Worm (Caenorhabditis elegans) whole organism, early embryonic: Measurements from ENCODE around the gene nas-24.

Source experiments
- B0310.2 ChIP-seq: sonication (generic microtip); optimal IDR thresholded peaks from 2 replicates; lab custom pipeline; 2016; ENCODE audit warnings: mild to moderate bottlenecking, missing genetic modification characterization, missing compliant biosample characterization
- F13C5.2 ChIP-seq: sonication (generic microtip); optimal IDR thresholded peaks from 2 replicates; lab custom pipeline; 2017; ENCODE audit warnings: mild to moderate bottlenecking, missing genetic modification characterization, inconsistent platforms, missing compliant biosample characterization
- aly-1 ChIP-seq: sonication (generic microtip); optimal IDR thresholded peaks from 2 replicates; lab custom pipeline; 2016; ENCODE audit warnings: missing genetic modification characterization, missing compliant biosample characterization
- ama-1 ChIP-seq: fragments of 150-350 bp; optimal IDR thresholded peaks from 2 replicates; lab custom pipeline; 2014
- ceh-36 ChIP-seq: sonication (generic microtip); optimal IDR thresholded peaks from 2 replicates; lab custom pipeline; 2016; ENCODE audit warnings: missing genetic modification characterization, inconsistent platforms, missing compliant biosample characterization
- ets-7 ChIP-seq: sonication (generic microtip); optimal IDR thresholded peaks from 2 replicates; lab custom pipeline; 2016; ENCODE audit warnings: missing genotype, missing genetic modification characterization, missing compliant biosample characterization
- flt-1 ChIP-seq: fragments of 200-800 bp; sonication (Bioruptor generic); IDR thresholded peaks from 2 replicates; pipeline ENCODE4 v1.3.6; 2022; ENCODE audit warnings: missing genetic modification characterization, missing compliant biosample characterization
- hmbx-1 ChIP-seq: sonication (generic microtip); optimal IDR thresholded peaks from 2 replicates; lab custom pipeline; 2016; ENCODE audit warnings: mild to moderate bottlenecking, missing genetic modification characterization, missing compliant biosample characterization
- hmg-4 ChIP-seq: fragments of 200-800 bp; sonication (Bioruptor generic); optimal IDR thresholded peaks from 2 replicates; lab custom pipeline; 2018; ENCODE audit warnings: mild to moderate bottlenecking, missing genetic modification characterization, missing compliant biosample characterization
- hnd-1 ChIP-seq: sonication (generic microtip); optimal IDR thresholded peaks from 2 replicates; lab custom pipeline; 2016; ENCODE audit warnings: missing genetic modification characterization, missing compliant biosample characterization
- pes-1 ChIP-seq: fragments of 200-800 bp; sonication (Bioruptor generic); IDR thresholded peaks from 2 replicates; pipeline ENCODE4 v1.3.6; 2022; ENCODE audit warnings: missing genetic modification reagents, missing genetic modification characterization, missing compliant biosample characterization
- scrt-1 ChIP-seq: fragments of 200-800 bp; sonication (Bioruptor generic); IDR thresholded peaks from 2 replicates; pipeline ENCODE4 v1.3.6; 2022; ENCODE audit warnings: missing genetic modification characterization, missing compliant biosample characterization
- sea-1 ChIP-seq: fragments of 200-800 bp; sonication (Bioruptor generic); conservative IDR thresholded peaks from 2 replicates; pipeline ENCODE4 v1.3.6; 2022; ENCODE audit warnings: missing genetic modification characterization, missing compliant biosample characterization
- tbx-37 ChIP-seq: fragments of 200-800 bp; sonication (Bioruptor generic); conservative IDR thresholded peaks from 2 replicates; pipeline ENCODE4 v1.3.6; 2022; ENCODE audit warnings: missing genetic modification reagents, missing genetic modification characterization, missing compliant biosample characterization

ce11 chrV:13782190-13782589 lies 13.0 kb downstream of the nas-24 start, which contains the start of gene decr-1.1:
- no peak for TF ChIP-seq ama-1 (lab: Kevin White, UChicago)
- TF ChIP-seq sea-1 (GFP tag; lab: Robert Waterston, UW): no peak
- TF ChIP-seq hnd-1: no peak
- TF ChIP-seq flt-1 (GFP tag; lab: Robert Waterston, UW): no peak
- no peak for TF ChIP-seq aly-1 (tag; lab: Kevin White, UChicago)
- no peak for TF ChIP-seq ceh-36 (tag; lab: Kevin White, UChicago)
- TF ChIP-seq B0310.2: no peak
- TF ChIP-seq pes-1 (GFP tag; lab: Robert Waterston, UW): no peak
- no peak for TF ChIP-seq hmbx-1 (tag; lab: Kevin White, UChicago)
- no peak for TF ChIP-seq tbx-37 (GFP tag; lab: Robert Waterston, UW)
- TF ChIP-seq hmg-4 (GFP tag; lab: Kevin White, UChicago): no peak
- no peak for TF ChIP-seq scrt-1 (GFP tag; lab: Robert Waterston, UW)
- no peak for TF ChIP-seq F13C5.2
- TF ChIP-seq ets-7 (tag; lab: Kevin White, UChicago): no peak
